Fruit fly (Drosophila melanogaster) whole organism, embryonic: ENCODE measurements around the gene CG1896.

Experiments
- CG10959 ChIP-seq: fragments of 200-800 bp; sonication (Bioruptor generic); IDR thresholded peaks from 2 replicates; pipeline ENCODE4 v1.3.6; 2022; ENCODE audit warnings: missing biosample characterization, missing genetic modification characterization
- CG10979 ChIP-seq: fragments of 200-800 bp; sonication (Bioruptor generic); optimal IDR thresholded peaks from 2 replicates; lab custom pipeline; 2018; ENCODE audit warnings: missing biosample characterization, mild to moderate bottlenecking, missing genetic modification characterization, moderate library complexity
- CG11560 ChIP-seq: fragments of 200-800 bp; sonication (Bioruptor generic); IDR thresholded peaks from 3 replicates; pipeline ENCODE4 v1.3.6; 2022; ENCODE audit warnings: missing biosample characterization, missing genetic modification characterization
- CG11695 ChIP-seq: fragments of 200-800 bp; sonication (Bioruptor generic); IDR thresholded peaks from 3 replicates; pipeline ENCODE4 v1.3.6; 2022; ENCODE audit warnings: missing biosample characterization, missing genetic modification characterization
- CG13287 ChIP-seq: fragments of 200-800 bp; sonication (Bioruptor generic); IDR thresholded peaks from 2 replicates; pipeline ENCODE4 v1.3.6; 2022; ENCODE audit warnings: missing biosample characterization, missing genetic modification characterization; ENCODE audit not compliant: partially characterized antibody
- CG1603 ChIP-seq: fragments of 200-800 bp; sonication (Bioruptor generic); optimal IDR thresholded peaks from 2 replicates; lab custom pipeline; 2019; ENCODE audit warnings: missing biosample characterization, mild to moderate bottlenecking, missing genetic modification characterization, moderate library complexity
- CG17328 ChIP-seq: fragments of 200-800 bp; sonication (Bioruptor generic); IDR thresholded peaks from 2 replicates; pipeline ENCODE4 v1.3.6; 2022; ENCODE audit warnings: missing biosample characterization, missing genetic modification characterization
- CG17361 ChIP-seq: fragments of 200-800 bp; sonication (Bioruptor generic); IDR thresholded peaks from 3 replicates; pipeline ENCODE4 v1.3.6; 2022; ENCODE audit warnings: missing biosample characterization, missing genetic modification characterization
- CG17829 ChIP-seq: fragments of 200-800 bp; optimal IDR thresholded peaks from 2 replicates; lab custom pipeline; 2019; ENCODE audit warnings: missing biosample characterization, mild to moderate bottlenecking, missing genetic modification characterization, moderate library complexity
- CG18011 ChIP-seq: fragments of 200-800 bp; sonication (Bioruptor generic); optimal IDR thresholded peaks from 2 replicates; lab custom pipeline; 2017; ENCODE audit warnings: missing biosample characterization, missing genetic modification characterization, mild to moderate bottlenecking, moderate library complexity, missing genotype
- CG18262 ChIP-seq: fragments of 200-800 bp; optimal IDR thresholded peaks from 3 replicates; lab custom pipeline; 2019; ENCODE audit warnings: missing biosample characterization, mild to moderate bottlenecking, missing genetic modification characterization, moderate library complexity
- CG2120 ChIP-seq: fragments of 200-800 bp; sonication (Bioruptor generic); optimal IDR thresholded peaks from 3 replicates; lab custom pipeline; 2016; ENCODE audit warnings: missing biosample characterization, missing genetic modification characterization
- CG2712 ChIP-seq: fragments of 200-800 bp; optimal IDR thresholded peaks from 3 replicates; lab custom pipeline; 2019; ENCODE audit warnings: missing biosample characterization, mild to moderate bottlenecking, missing genetic modification characterization, moderate library complexity
- CG32772 ChIP-seq: fragments of 200-800 bp; sonication (Bioruptor generic); IDR thresholded peaks from 2 replicates; pipeline ENCODE4 v1.3.6; 2022; ENCODE audit warnings: missing biosample characterization, missing genetic modification characterization
- CG34422 ChIP-seq: fragments of 200-800 bp; sonication (Bioruptor generic); IDR thresholded peaks from 3 replicates; pipeline ENCODE4 v1.3.6; 2022; ENCODE audit warnings: missing biosample characterization, missing genetic modification characterization
- CG4820 ChIP-seq: fragments of 200-800 bp; sonication (Bioruptor generic); optimal IDR thresholded peaks from 3 replicates; lab custom pipeline; 2016; ENCODE audit warnings: missing biosample characterization, missing genetic modification characterization
- CG6765 ChIP-seq: fragments of 200-800 bp; sonication (Bioruptor generic); optimal IDR thresholded peaks from 3 replicates; lab custom pipeline; 2017; ENCODE audit warnings: missing biosample characterization, mild to moderate bottlenecking, missing genetic modification characterization
- CG7357 ChIP-seq: fragments of 200-800 bp; sonication (Bioruptor generic); IDR thresholded peaks from 3 replicates; pipeline ENCODE4 v1.3.6; 2022; ENCODE audit warnings: missing biosample characterization, missing genetic modification characterization
- CG7745 ChIP-seq: fragments of 200-800 bp; sonication (Bioruptor generic); optimal IDR thresholded peaks from 2 replicates; lab custom pipeline; 2018; ENCODE audit warnings: missing biosample characterization, mild to moderate bottlenecking, missing genetic modification characterization, moderate library complexity
- CG8944 ChIP-seq: fragments of 200-800 bp; sonication (Bioruptor generic); optimal IDR thresholded peaks from 3 replicates; lab custom pipeline; 2016; ENCODE audit warnings: missing biosample characterization, missing genetic modification characterization
- CG9215 ChIP-seq: fragments of 200-800 bp; sonication (Bioruptor generic); IDR thresholded peaks from 2 replicates; pipeline ENCODE4 v1.3.6; 2022; ENCODE audit warnings: missing biosample characterization, missing genetic modification characterization
- CG9727 ChIP-seq: fragments of 200-800 bp; sonication (Bioruptor generic); optimal IDR thresholded peaks from 3 replicates; lab custom pipeline; 2017; ENCODE audit warnings: missing biosample characterization, mild to moderate bottlenecking, missing genetic modification characterization
- CG9817 ChIP-seq: fragments of 200-800 bp; sonication (Bioruptor generic); optimal IDR thresholded peaks from 2 replicates; lab custom pipeline; 2018; ENCODE audit warnings: missing biosample characterization, mild to moderate bottlenecking, missing genetic modification characterization, moderate library complexity
- Dbx ChIP-seq: fragments of 200-800 bp; sonication (Bioruptor generic); IDR thresholded peaks from 3 replicates; pipeline ENCODE4 v1.3.6; 2022; ENCODE audit warnings: missing biosample characterization, missing genetic modification characterization
- Dip3 ChIP-seq: fragments of 200-800 bp; sonication (Bioruptor generic); optimal IDR thresholded peaks from 3 replicates; lab custom pipeline; 2016; ENCODE audit warnings: missing biosample characterization, missing genetic modification characterization
- Ets65A ChIP-seq: fragments of 200-800 bp; sonication (Bioruptor generic); peaks from one replicate; lab custom pipeline; 2016; ENCODE audit warnings: missing biosample characterization, missing genetic modification characterization
- HLH54F ChIP-seq: fragments of 200-800 bp; sonication (Bioruptor generic); optimal IDR thresholded peaks from 3 replicates; lab custom pipeline; 2016; ENCODE audit warnings: missing biosample characterization, missing genetic modification characterization
- Lpt ChIP-seq: fragments of >200 bp; optimal IDR thresholded peaks from 2 replicates; lab custom pipeline; 2018; ENCODE audit warnings: missing biosample characterization, missing genetic modification characterization
- Med ChIP-seq: fragments of 200-800 bp; sonication (Bioruptor generic); peaks from one replicate; lab custom pipeline; 2016; ENCODE audit warnings: missing biosample characterization, missing genetic modification characterization, mild to moderate bottlenecking, inconsistent platforms, moderate library complexity
- Oli ChIP-seq: fragments of 200-800 bp; sonication (Bioruptor generic); optimal IDR thresholded peaks from 2 replicates; lab custom pipeline; 2018; ENCODE audit warnings: missing biosample characterization, mild to moderate bottlenecking, missing genetic modification characterization, moderate library complexity
- Spps ChIP-seq: fragments of 200-800 bp; sonication (Bioruptor generic); optimal IDR thresholded peaks from 2 replicates; lab custom pipeline; 2018; ENCODE audit warnings: missing biosample characterization, mild to moderate bottlenecking, missing genetic modification characterization
- Sry-β ChIP-seq: fragments of 200-800 bp; sonication (Bioruptor generic); optimal IDR thresholded peaks from 2 replicates; lab custom pipeline; 2018; ENCODE audit warnings: missing biosample characterization, mild to moderate bottlenecking, missing genetic modification characterization, moderate library complexity
- Xbp1 ChIP-seq: fragments of 200-800 bp; sonication (Bioruptor generic); optimal IDR thresholded peaks from 3 replicates; lab custom pipeline; 2016; ENCODE audit warnings: missing biosample characterization, mild to moderate bottlenecking, missing genetic modification characterization
- Xrp1 ChIP-seq: fragments of 200-800 bp; sonication (Bioruptor generic); IDR thresholded peaks from 2 replicates; pipeline ENCODE4 v1.3.6; 2022; ENCODE audit warnings: missing biosample characterization, missing genetic modification characterization
- bsh ChIP-seq, 2 experiments: fragments of 200-800 bp; sonication (Bioruptor generic); optimal IDR thresholded peaks; 2 replicates each; lab custom pipeline; 2017 to 2018; ENCODE audit warnings: mild to moderate bottlenecking in 2 of 2, missing biosample characterization in 2 of 2, missing genetic modification characterization in 2 of 2, moderate library complexity in 1 of 2
- cato ChIP-seq: fragments of 200-800 bp; sonication (Bioruptor generic); optimal IDR thresholded peaks from 2 replicates; lab custom pipeline; 2016; ENCODE audit warnings: missing biosample characterization, missing genetic modification characterization, borderline replicate concordance
- ci ChIP-seq: fragments of 200-800 bp; sonication (Bioruptor generic); IDR thresholded peaks from 3 replicates; pipeline ENCODE4 v1.3.6; 2022; ENCODE audit warnings: missing biosample characterization, missing genetic modification characterization
- crol ChIP-seq: fragments of 200-800 bp; sonication (Bioruptor generic); IDR thresholded peaks from 2 replicates; pipeline ENCODE4 v1.3.6; 2022; ENCODE audit warnings: missing biosample characterization, missing genetic modification characterization
- dan ChIP-seq: fragments of 200-800 bp; sonication (Bioruptor generic); IDR thresholded peaks from 2 replicates; pipeline ENCODE4 v1.3.6; 2022; ENCODE audit warnings: missing biosample characterization, missing genetic modification characterization
- dmrt11E ChIP-seq: fragments of 200-800 bp; sonication (Bioruptor generic); optimal IDR thresholded peaks from 3 replicates; lab custom pipeline; 2018; ENCODE audit warnings: missing biosample characterization, mild to moderate bottlenecking, missing genetic modification characterization, moderate library complexity
- fd96Cb ChIP-seq: fragments of 200-800 bp; sonication (Bioruptor generic); optimal IDR thresholded peaks from 2 replicates; lab custom pipeline; 2018; ENCODE audit warnings: missing biosample characterization, mild to moderate bottlenecking, missing genetic modification characterization, moderate library complexity
- gce ChIP-seq: fragments of 200-800 bp; sonication (Bioruptor generic); IDR thresholded peaks from 3 replicates; pipeline ENCODE4 v1.3.6; 2022; ENCODE audit warnings: missing biosample characterization, missing genetic modification characterization
- jigr1 ChIP-seq: fragments of 200-800 bp; sonication (Bioruptor generic); IDR thresholded peaks from 3 replicates; pipeline ENCODE4 v1.3.6; 2022; ENCODE audit warnings: missing biosample characterization, missing genetic modification characterization
- kah ChIP-seq: fragments of 200-800 bp; sonication (Bioruptor generic); optimal IDR thresholded peaks from 2 replicates; lab custom pipeline; 2018; ENCODE audit warnings: missing biosample characterization, mild to moderate bottlenecking, missing genetic modification characterization
- row ChIP-seq: fragments of 200-800 bp; sonication (Bioruptor generic); IDR thresholded peaks from 3 replicates; pipeline ENCODE4 v1.3.6; 2022; ENCODE audit warnings: missing biosample characterization, missing genetic modification characterization
- sd ChIP-seq: fragments of 200-800 bp; sonication (Bioruptor generic); optimal IDR thresholded peaks from 3 replicates; lab custom pipeline; 2018; ENCODE audit warnings: missing biosample characterization, mild to moderate bottlenecking, missing genetic modification characterization, moderate library complexity
- ttk ChIP-seq: fragments of 200-800 bp; sonication (Bioruptor generic); IDR thresholded peaks from 2 replicates; pipeline ENCODE4 v2.1.2; 2022; ENCODE audit warnings: missing biosample characterization, missing genetic modification characterization
- vfl ChIP-seq: fragments of 200-800 bp; sonication (Bioruptor generic); optimal IDR thresholded peaks from 2 replicates; lab custom pipeline; 2016; ENCODE audit warnings: missing biosample characterization, missing genetic modification characterization
- zf30C ChIP-seq: fragments of 200-800 bp; sonication (Bioruptor generic); optimal IDR thresholded peaks from 3 replicates; lab custom pipeline; 2018; ENCODE audit warnings: missing biosample characterization, mild to moderate bottlenecking, missing genetic modification characterization

Gene CG1896

DNA sequence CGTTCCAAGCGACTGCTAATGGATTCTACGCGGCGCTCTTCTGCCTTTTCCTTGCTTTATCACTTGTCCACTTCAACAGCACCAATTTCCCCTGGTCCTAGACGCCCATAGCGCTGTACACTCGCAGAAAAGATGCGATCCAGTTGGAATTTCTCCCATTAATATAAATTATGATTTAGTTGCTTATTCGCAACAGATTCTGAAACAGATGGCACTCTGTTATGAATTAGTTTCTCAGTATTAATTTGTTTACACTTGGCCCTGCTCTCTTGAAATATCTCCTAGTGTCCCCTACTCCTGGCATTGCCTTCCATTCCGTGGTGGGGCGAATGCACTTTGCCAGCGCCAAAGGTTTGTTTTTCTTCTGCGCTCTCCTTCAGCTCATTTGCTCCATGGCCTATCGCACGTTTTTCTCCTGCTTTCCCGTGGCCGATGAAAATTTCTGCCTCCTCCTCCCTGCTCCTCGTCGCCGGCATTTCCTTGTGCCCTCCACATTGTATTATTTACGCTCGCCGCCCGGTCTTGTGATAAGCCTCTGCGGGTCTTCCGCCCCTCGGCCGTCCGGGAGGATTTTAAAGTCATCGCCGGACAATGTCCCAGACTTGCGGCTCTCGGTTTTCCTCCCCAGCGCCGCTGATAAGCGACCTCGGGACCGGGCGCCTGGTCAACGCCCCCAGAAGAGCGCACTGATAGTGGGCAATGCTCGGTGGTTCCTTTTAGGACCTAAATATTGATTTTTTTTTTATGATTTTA, 37.8 kb upstream of the CG1896 start (continued):
- TF ChIP-seq Ets65A (GFP tag; lab: Kevin White, UChicago): no peak
- 0 out of 3 replicates have a peak, but pooled peaks have one; percentile 12 for TF ChIP-seq gce
- TF ChIP-seq CG13287 (GFP tag; lab: Robert Waterston, UW): no peak
- no peak for TF ChIP-seq Dip3 (GFP tag; lab: Kevin White, UChicago)
- TF ChIP-seq CG4820 (GFP tag; lab: Kevin White, UChicago): peak; percentile 24
- no peak for TF ChIP-seq Xbp1 (GFP tag; lab: Kevin White, UChicago)
- peak; percentile 16 for TF ChIP-seq fd96Cb (tag; lab: Kevin White, UChicago)
- peak; percentile 78 for TF ChIP-seq CG2712 (tag; lab: Kevin White, UChicago)
- peak; percentile 77 for TF ChIP-seq CG17829 (tag; lab: Kevin White, UChicago)
- TF ChIP-seq CG17361 (GFP tag; lab: Robert Waterston, UW): peak; percentile 41; the same call in 1 of the 3 replicates
- TF ChIP-seq Oli (tag; lab: Kevin White, UChicago): no peak
- TF ChIP-seq CG10959 (GFP tag; lab: Robert Waterston, UW): peak; percentile 77
- no peak for TF ChIP-seq CG18011
- TF ChIP-seq CG7745 (tag; lab: Kevin White, UChicago): no peak
- TF ChIP-seq jigr1 (GFP tag; lab: Robert Waterston, UW): no peak
- TF ChIP-seq CG9215 (GFP tag; lab: Robert Waterston, UW): 0 out of 2 replicates have a peak, but pooled peaks have one; percentile 18
- 0 out of 2 replicates have a peak, but pooled peaks have one; percentile 11 for TF ChIP-seq CG32772 (GFP tag; lab: Robert Waterston, UW)
- no peak for TF ChIP-seq CG6765 (GFP tag; lab: Kevin White, UChicago)
- no peak for TF ChIP-seq Sry-β (GFP tag; lab: Kevin White, UChicago)
- TF ChIP-seq CG8944 (GFP tag; lab: Kevin White, UChicago): peak; percentile 31
- TF ChIP-seq CG11695 (GFP tag; lab: Robert Waterston, UW): 0 out of 3 replicates have a peak, but pooled peaks have one; percentile 24
- TF ChIP-seq CG9727: peak; percentile 62
- no peak for TF ChIP-seq HLH54F
- no peak for TF ChIP-seq Lpt (GFP tag; lab: Kevin White, UChicago)
- TF ChIP-seq vfl (GFP tag; lab: Kevin White, UChicago): no peak
- TF ChIP-seq CG9817 (tag; lab: Kevin White, UChicago): no peak
- no peak for TF ChIP-seq kah (GFP tag; lab: Kevin White, UChicago)
- TF ChIP-seq CG17328 (GFP tag; lab: Robert Waterston, UW): 0 out of 2 replicates have a peak, but pooled peaks have one; percentile 21
- no peak for TF ChIP-seq ci (GFP tag; lab: Robert Waterston, UW)
- TF ChIP-seq zf30C (GFP tag; lab: Kevin White, UChicago): peak; percentile 28
- no peak for TF ChIP-seq sd (tag; lab: Kevin White, UChicago)
- TF ChIP-seq CG11560 (tag; lab: Robert Waterston, UW): no peak
- TF ChIP-seq ttk: no peak
- 0 out of 3 replicates have a peak, but pooled peaks have one; percentile 27 for TF ChIP-seq CG34422 (GFP tag; lab: Robert Waterston, UW)
- TF ChIP-seq CG18262: peak; percentile 75
- no peak for TF ChIP-seq Dbx (GFP tag; lab: Robert Waterston, UW)
- TF ChIP-seq CG2120 (GFP tag; lab: Kevin White, UChicago): no peak
- TF ChIP-seq Med (GFP tag; lab: Kevin White, UChicago): peak; percentile 62
- no peak for TF ChIP-seq cato
- peak; percentile 80 for TF ChIP-seq dmrt11E (tag; lab: Kevin White, UChicago)
- peak; percentile 39 for TF ChIP-seq CG1603 (tag; lab: Kevin White, UChicago)
- peak; percentile 51 for TF ChIP-seq Spps (tag; lab: Kevin White, UChicago)
- TF ChIP-seq CG10979 (tag; lab: Kevin White, UChicago): peak; percentile 74
- TF ChIP-seq row (GFP tag; lab: Robert Waterston, UW): 0 out of 3 replicates have a peak, but pooled peaks have one; percentile 9
- peak; percentile 49 for TF ChIP-seq crol (GFP tag; lab: Robert Waterston, UW)
- TF ChIP-seq bsh (GFP tag; optimal IDR thresholded peaks at IDR 0.05; lab: Kevin White, UChicago): peak; percentile 3 to 77
- TF ChIP-seq Xrp1 (GFP tag; lab: Robert Waterston, UW): peak; percentile 82
- peak; percentile 47; the same call in 1 of the 2 replicates for TF ChIP-seq dan (GFP tag; lab: Robert Waterston, UW)
- TF ChIP-seq CG7357 (GFP tag; lab: Robert Waterston, UW): peak; percentile 47; the same call in 2 of the 3 replicates
